Worm (Caenorhabditis elegans) whole organism, L2 larva: Measurements from ENCODE around the gene R13A1.1.

Experiments used
- C34F6.9 ChIP-seq: fragments of 150-350 bp; optimal IDR thresholded peaks from 2 replicates; lab custom pipeline; 2014; ENCODE audit warnings: missing biosample characterization, missing genetic modification characterization
- F13H6.1 ChIP-seq: sonication (generic microtip); optimal IDR thresholded peaks from 2 replicates; lab custom pipeline; 2016; ENCODE audit warnings: missing genetic modification characterization, missing compliant biosample characterization
- R02D3.7 ChIP-seq: fragments of 150-350 bp; optimal IDR thresholded peaks from 2 replicates; lab custom pipeline; 2014; ENCODE audit warnings: missing biosample characterization, missing genetic modification characterization
- Y55F3AM.14 ChIP-seq: fragments of 200-800 bp; sonication (Bioruptor generic); optimal IDR thresholded peaks from 2 replicates; lab custom pipeline; 2018; ENCODE audit warnings: mild to moderate bottlenecking, missing genetic modification characterization, missing compliant biosample characterization
- ZK546.5 ChIP-seq: sonication (generic microtip); optimal IDR thresholded peaks from 2 replicates; lab custom pipeline; 2017; ENCODE audit warnings: missing biosample characterization, missing genetic modification characterization
- alr-1 ChIP-seq: fragments of 150-350 bp; optimal IDR thresholded peaks from 2 replicates; lab custom pipeline; 2014; ENCODE audit warnings: missing biosample characterization, missing genetic modification characterization
- ama-1 ChIP-seq: fragments of 150-350 bp; optimal IDR thresholded peaks from 2 replicates; lab custom pipeline; 2018; ENCODE audit warnings: inconsistent platforms
- blmp-1 ChIP-seq: sonication (generic microtip); optimal IDR thresholded peaks from 2 replicates; lab custom pipeline; 2017; ENCODE audit warnings: missing genetic modification characterization, mild to moderate bottlenecking, missing compliant biosample characterization, antibody characterized with exemption, moderate library complexity; ENCODE audit not compliant: insufficient read depth
- ceh-16 ChIP-seq: fragments of 150-350 bp; optimal IDR thresholded peaks from 2 replicates; lab custom pipeline; 2014; ENCODE audit warnings: missing biosample characterization, missing genetic modification characterization
- ceh-82 ChIP-seq: fragments of 150-350 bp; optimal IDR thresholded peaks from 2 replicates; lab custom pipeline; 2014; ENCODE audit warnings: missing biosample characterization, missing genetic modification characterization
- crh-2 ChIP-seq: sonication (generic microtip); optimal IDR thresholded peaks from 2 replicates; lab custom pipeline; 2017; ENCODE audit warnings: missing biosample characterization, missing genetic modification characterization
- dmd-4 ChIP-seq: sonication (generic microtip); optimal IDR thresholded peaks from 2 replicates; lab custom pipeline; 2017; ENCODE audit warnings: missing biosample characterization, missing genetic modification characterization
- elt-1 ChIP-seq: fragments of 150-350 bp; optimal IDR thresholded peaks from 2 replicates; lab custom pipeline; 2014; ENCODE audit warnings: missing biosample characterization, missing genetic modification characterization
- elt-3 ChIP-seq: sonication (generic microtip); optimal IDR thresholded peaks from 2 replicates; lab custom pipeline; 2017; ENCODE audit warnings: missing biosample characterization, missing genetic modification characterization
- fos-1 ChIP-seq: fragments of 150-350 bp; optimal IDR thresholded peaks from 2 replicates; lab custom pipeline; 2014; ENCODE audit warnings: missing biosample characterization, missing genetic modification characterization
- gmeb-1 ChIP-seq: fragments of 150-350 bp; optimal IDR thresholded peaks from 2 replicates; lab custom pipeline; 2014; ENCODE audit warnings: missing biosample characterization, missing genetic modification characterization
- lin-11 ChIP-seq: fragments of 150-350 bp; sonication (generic microtip); optimal IDR thresholded peaks from 2 replicates; lab custom pipeline; 2014; ENCODE audit warnings: missing biosample characterization, missing genetic modification characterization, inconsistent platforms, mixed read lengths
- lin-13 ChIP-seq: fragments of 150-350 bp; optimal IDR thresholded peaks from 2 replicates; lab custom pipeline; 2014; ENCODE audit warnings: missing biosample characterization, missing genetic modification reagents, missing genetic modification characterization
- lin-39 ChIP-seq: fragments of 150-350 bp; optimal IDR thresholded peaks from 2 replicates; lab custom pipeline; 2014; ENCODE audit warnings: missing biosample characterization, missing genetic modification reagents, missing genetic modification characterization
- lsy-2 ChIP-seq, 2 experiments: fragments of 150-350 bp in 1 of 2; sonication (generic microtip) in 1 of 2; optimal IDR thresholded peaks; 2 replicates each; lab custom pipeline; 2014 to 2017; ENCODE audit warnings: missing biosample characterization in 2 of 2, missing genetic modification characterization in 2 of 2
- mab-5 ChIP-seq: fragments of 150-350 bp; optimal IDR thresholded peaks from 2 replicates; lab custom pipeline; 2014; ENCODE audit warnings: missing biosample characterization, missing genetic modification characterization
- mbf-1 ChIP-seq: sonication (generic microtip); optimal IDR thresholded peaks from 2 replicates; lab custom pipeline; 2017; ENCODE audit warnings: missing biosample characterization, missing genetic modification characterization
- mdl-1 ChIP-seq, 2 experiments: fragments of 150-350 bp in 1 of 2; sonication (generic microtip) in 1 of 2; optimal IDR thresholded peaks; 2 replicates each; lab custom pipeline; 2017; ENCODE audit warnings: missing biosample characterization in 2 of 2, missing genetic modification characterization in 2 of 2
- nhr-10 ChIP-seq: sonication (generic microtip); optimal IDR thresholded peaks from 2 replicates; lab custom pipeline; 2017; ENCODE audit warnings: missing biosample characterization, missing genetic modification characterization
- nhr-11 ChIP-seq: fragments of 150-350 bp; optimal IDR thresholded peaks from 2 replicates; lab custom pipeline; 2014; ENCODE audit warnings: missing biosample characterization, missing genetic modification characterization
- nhr-12 ChIP-seq: fragments of 150-350 bp; optimal IDR thresholded peaks from 2 replicates; lab custom pipeline; 2014; ENCODE audit warnings: missing biosample characterization, missing genetic modification characterization
- nhr-129 ChIP-seq: fragments of 150-350 bp; optimal IDR thresholded peaks from 2 replicates; lab custom pipeline; 2014; ENCODE audit warnings: missing biosample characterization, missing genetic modification characterization
- nhr-21 ChIP-seq: fragments of 150-350 bp; optimal IDR thresholded peaks from 2 replicates; lab custom pipeline; 2014; ENCODE audit warnings: missing biosample characterization, missing genetic modification characterization
- nhr-23 ChIP-seq: fragments of 150-350 bp; optimal IDR thresholded peaks from 2 replicates; lab custom pipeline; 2014; ENCODE audit warnings: missing biosample characterization, missing genetic modification reagents, missing genetic modification characterization
- nhr-237 ChIP-seq: fragments of 150-350 bp; optimal IDR thresholded peaks from 2 replicates; lab custom pipeline; 2014; ENCODE audit warnings: missing biosample characterization, missing genetic modification characterization
- nhr-25 ChIP-seq: fragments of 150-350 bp; sonication (generic microtip); optimal IDR thresholded peaks from 3 replicates; lab custom pipeline; 2014; ENCODE audit warnings: missing biosample characterization, missing genetic modification characterization
- nhr-77 ChIP-seq: fragments of 150-350 bp; optimal IDR thresholded peaks from 2 replicates; lab custom pipeline; 2014; ENCODE audit warnings: missing biosample characterization, missing genetic modification characterization
- sem-4 ChIP-seq: fragments of 150-350 bp; optimal IDR thresholded peaks from 2 replicates; lab custom pipeline; 2014; ENCODE audit warnings: missing biosample characterization, missing genetic modification reagents, missing genetic modification characterization
- sma-3 ChIP-seq: sonication (generic microtip); optimal IDR thresholded peaks from 2 replicates; lab custom pipeline; 2016; ENCODE audit warnings: missing genetic modification reagents, missing genetic modification characterization, missing compliant biosample characterization
- sma-9 ChIP-seq, 2 experiments: fragments of 150-350 bp in 1 of 2; sonication (generic microtip) in 1 of 2; optimal IDR thresholded peaks; 2 replicates each; lab custom pipeline; 2014 to 2016; ENCODE audit warnings: missing genetic modification characterization in 2 of 2, mild to moderate bottlenecking in 1 of 2, missing biosample characterization in 1 of 2, missing compliant biosample characterization in 1 of 2, missing genetic modification reagents in 1 of 2, moderate library complexity in 1 of 2
- snpc-4 ChIP-seq: fragments of 150-350 bp; optimal IDR thresholded peaks from 2 replicates; lab custom pipeline; 2014; ENCODE audit warnings: missing biosample characterization, missing genetic modification characterization
- unc-39 ChIP-seq: fragments of 150-350 bp; optimal IDR thresholded peaks from 2 replicates; lab custom pipeline; 2014; ENCODE audit warnings: missing biosample characterization, missing genetic modification characterization
- unc-55 ChIP-seq: fragments of 150-350 bp; sonication (generic microtip); optimal IDR thresholded peaks from 3 replicates; lab custom pipeline; 2014; ENCODE audit warnings: missing biosample characterization, missing genetic modification reagents, missing genetic modification characterization
- unc-62 ChIP-seq: fragments of 150-350 bp; optimal IDR thresholded peaks from 2 replicates; lab custom pipeline; 2014; ENCODE audit warnings: missing biosample characterization, missing genetic modification reagents, missing genetic modification characterization
- zag-1 ChIP-seq: fragments of 150-350 bp; optimal IDR thresholded peaks from 2 replicates; lab custom pipeline; 2014; ENCODE audit warnings: missing biosample characterization, missing genetic modification characterization
- ztf-1 ChIP-seq: fragments of 200-800 bp; sonication (Bioruptor generic); conservative IDR thresholded peaks from 2 replicates; pipeline ENCODE4 v1.3.6; 2022; ENCODE audit warnings: missing genetic modification characterization, missing compliant biosample characterization

Gene R13A1.1

ce11 chrIV:7222088-7222487, 2.3 kb downstream of the R13A1.1 start:
- TF ChIP-seq Y55F3AM.14 (GFP tag; lab: Kevin White, UChicago) (no peak), ztf-1 (GFP tag; lab: Robert Waterston, UW) (no peak), mbf-1 (tag; lab: Kevin White, UChicago) (no peak), lsy-2 (tag; optimal IDR thresholded peaks at IDR 0.05; lab: Kevin White, UChicago) (no peak), nhr-10 (tag; lab: Kevin White, UChicago) (no peak), C34F6.9 (no peak), unc-62 (GFP tag; lab: Kevin White, UChicago) (no peak), zag-1 (tag; lab: Kevin White, UChicago) (no peak), nhr-11 (tag; lab: Kevin White, UChicago) (no peak), lin-39 (tag; lab: Kevin White, UChicago) (no peak), R02D3.7 (tag; lab: Kevin White, UChicago) (no peak), nhr-12 (tag; lab: Kevin White, UChicago) (no peak), nhr-23 (tag; lab: Kevin White, UChicago) (no peak), nhr-237 (tag; lab: Kevin White, UChicago) (no peak), crh-2 (tag; lab: Kevin White, UChicago) (no peak), blmp-1 (tag; lab: Kevin White, UChicago) (no peak)

- TF ChIP-seq lsy-2 (tag; optimal IDR thresholded peaks at IDR 0.05; lab: Kevin White, UChicago): no peak
- TF ChIP-seq ama-1 (lab: Kevin White, UChicago): no peak
- TF ChIP-seq ceh-16 (tag; lab: Kevin White, UChicago): no peak
- TF ChIP-seq mab-5 (tag; lab: Kevin White, UChicago): no peak
- TF ChIP-seq mdl-1 (tag; optimal IDR thresholded peaks at IDR 0.05; lab: Kevin White, UChicago): no peak
- no peak for TF ChIP-seq Y55F3AM.14 (GFP tag; lab: Kevin White, UChicago)
These were observed 7.2 kb downstream of the R13A1.1 start, which contains the start of gene R13A1.10 for ce11 chrIV:7227072-7227471. TSS of gene R13A1.10 (minus strand) at chrIV:7227172.

DNA sequence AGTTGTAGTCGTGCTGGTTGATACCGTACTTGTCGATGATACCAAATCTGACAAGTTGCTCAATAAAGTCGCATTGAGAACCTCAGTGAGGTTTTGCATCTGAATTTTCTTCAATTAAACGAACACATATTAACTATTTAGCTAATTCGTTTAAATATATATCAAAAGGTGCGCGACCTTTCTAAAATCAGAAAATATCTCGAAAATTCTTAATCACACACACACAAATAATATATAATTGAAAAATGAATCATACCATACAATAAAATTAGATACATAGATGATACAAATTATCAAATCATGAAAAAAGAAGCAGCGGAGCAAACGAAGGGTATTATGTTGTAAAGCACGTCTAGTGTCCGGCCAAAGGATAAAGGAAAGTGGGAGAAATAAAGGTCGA, 8.4 kb downstream of the R13A1.1 start, which contains the start of gene D2024.5:
TSS of gene D2024.5 (minus strand) at position 101 of the 400 bp plus-strand sequence.
- no peak for TF ChIP-seq lin-13 (GFP tag; lab: Kevin White, UChicago)
- TF ChIP-seq nhr-129 (tag; lab: Kevin White, UChicago): no peak
- TF ChIP-seq nhr-10 (tag; lab: Kevin White, UChicago): no peak
- no peak for TF ChIP-seq ceh-16 (tag; lab: Kevin White, UChicago)
- no peak for TF ChIP-seq gmeb-1 (tag; lab: Kevin White, UChicago)
- no peak for TF ChIP-seq Y55F3AM.14 (GFP tag; lab: Kevin White, UChicago)
- TF ChIP-seq ceh-82 (tag; lab: Kevin White, UChicago): no peak
- no peak for TF ChIP-seq alr-1
- TF ChIP-seq nhr-11 (tag; lab: Kevin White, UChicago): no peak
- no peak for TF ChIP-seq fos-1 (tag; lab: Kevin White, UChicago)
- TF ChIP-seq dmd-4 (tag; lab: Kevin White, UChicago): no peak
- no peak for TF ChIP-seq zag-1 (tag; lab: Kevin White, UChicago)
- no peak for TF ChIP-seq elt-1 (tag; lab: Kevin White, UChicago)
- no peak for TF ChIP-seq F13H6.1 (tag; lab: Kevin White, UChicago)
- no peak for TF ChIP-seq snpc-4 (tag; lab: Kevin White, UChicago)
- no peak for TF ChIP-seq ZK546.5
- TF ChIP-seq unc-62 (GFP tag; lab: Kevin White, UChicago): no peak
- no peak for TF ChIP-seq mdl-1 (tag; optimal IDR thresholded peaks at IDR 0.05; lab: Kevin White, UChicago)
- no peak for TF ChIP-seq nhr-77 (tag; lab: Kevin White, UChicago)
- TF ChIP-seq unc-39 (tag; lab: Kevin White, UChicago): no peak
- TF ChIP-seq, all 48 proteins: peak for 0

DNA sequence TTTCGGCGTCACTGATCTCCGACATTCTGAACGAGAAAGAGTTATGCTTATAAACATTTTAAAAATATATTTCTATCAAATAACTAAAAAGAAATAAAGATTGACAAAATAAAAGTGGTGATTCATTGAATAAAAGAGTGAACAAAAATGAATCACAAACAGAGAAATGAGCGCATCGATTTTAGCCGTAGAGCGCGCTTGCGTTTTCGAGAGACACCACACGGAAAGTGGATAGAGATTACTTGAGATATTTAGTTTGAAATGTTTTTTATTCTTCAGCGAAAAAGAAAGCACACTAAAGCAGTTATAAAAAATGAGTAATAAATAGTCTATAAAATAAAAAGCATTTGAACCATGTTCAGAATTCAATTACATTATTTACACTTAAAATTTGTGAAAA, 10.4 kb downstream of the R13A1.1 start, which contains the start of gene cap-1:
TSS of gene cap-1 (minus strand) at position 26 of the 400 bp plus-strand sequence.
- TF ChIP-seq snpc-4 (tag; lab: Kevin White, UChicago): peak; percentile 44
- TF ChIP-seq nhr-237 (tag; lab: Kevin White, UChicago): no peak
- no peak for TF ChIP-seq elt-1 (tag; lab: Kevin White, UChicago)
- peak; percentile 75 for TF ChIP-seq sma-3 (GFP tag; lab: Kevin White, UChicago)
- no peak for TF ChIP-seq zag-1 (tag; lab: Kevin White, UChicago)
- no peak for TF ChIP-seq ZK546.5
- TF ChIP-seq sem-4: peak; percentile 84
- TF ChIP-seq nhr-21 (tag; lab: Kevin White, UChicago): peak; percentile 6
- TF ChIP-seq mbf-1 (tag; lab: Kevin White, UChicago): no peak
- peak; percentile 55 for TF ChIP-seq gmeb-1 (tag; lab: Kevin White, UChicago)
- peak; percentile 5 for TF ChIP-seq mab-5 (tag; lab: Kevin White, UChicago)
- TF ChIP-seq unc-55 (GFP tag; lab: Kevin White, UChicago): peak; percentile 88
- TF ChIP-seq elt-3 (tag; lab: Kevin White, UChicago): no peak
- TF ChIP-seq nhr-25: peak; percentile 29
- TF ChIP-seq fos-1 (tag; lab: Kevin White, UChicago): peak; percentile 99
- no peak for TF ChIP-seq unc-39 (tag; lab: Kevin White, UChicago)
- TF ChIP-seq C34F6.9: peak; percentile 92
- peak; percentile 66 for TF ChIP-seq sma-9 (GFP tag; optimal IDR thresholded peaks at IDR 0.05; lab: Kevin White, UChicago)
- TF ChIP-seq sma-9 (tag; optimal IDR thresholded peaks at IDR 0.05; lab: Kevin White, UChicago): no peak
- TF ChIP-seq nhr-129 (tag; lab: Kevin White, UChicago): peak; percentile 75
- no peak for TF ChIP-seq unc-62 (GFP tag; lab: Kevin White, UChicago)
- peak; percentile 24 for TF ChIP-seq F13H6.1 (tag; lab: Kevin White, UChicago)
- TF ChIP-seq lin-13 (GFP tag; lab: Kevin White, UChicago): peak; percentile 75
- TF ChIP-seq ama-1 (lab: Kevin White, UChicago): no peak
- no peak for TF ChIP-seq lin-11
- TF ChIP-seq Y55F3AM.14 (GFP tag; lab: Kevin White, UChicago): no peak
- peak; percentile 35 to 82 for TF ChIP-seq lsy-2 (tag; optimal IDR thresholded peaks at IDR 0.05; lab: Kevin White, UChicago)
- peak; percentile 69 for TF ChIP-seq crh-2 (tag; lab: Kevin White, UChicago)
- no peak for TF ChIP-seq ztf-1 (GFP tag; lab: Robert Waterston, UW)
- TF ChIP-seq nhr-77 (tag; lab: Kevin White, UChicago): no peak
- no peak for TF ChIP-seq lin-39 (tag; lab: Kevin White, UChicago)
- TF ChIP-seq R02D3.7 (tag; lab: Kevin White, UChicago): no peak
- no peak for TF ChIP-seq ceh-16 (tag; lab: Kevin White, UChicago)
